Worm (Caenorhabditis elegans) whole organism, L2 larva: ENCODE data around the gene K12H6.6.

Experiments used
- C34F6.9 ChIP-seq: fragments of 150-350 bp; optimal IDR thresholded peaks from 2 replicates; lab custom pipeline; 2014; ENCODE audit warnings: missing biosample characterization, missing genetic modification characterization
- R02D3.7 ChIP-seq: fragments of 150-350 bp; optimal IDR thresholded peaks from 2 replicates; lab custom pipeline; 2014; ENCODE audit warnings: missing biosample characterization, missing genetic modification characterization
- ama-1 ChIP-seq: fragments of 150-350 bp; optimal IDR thresholded peaks from 2 replicates; lab custom pipeline; 2018; ENCODE audit warnings: inconsistent platforms
- ceh-16 ChIP-seq: fragments of 150-350 bp; optimal IDR thresholded peaks from 2 replicates; lab custom pipeline; 2014; ENCODE audit warnings: missing biosample characterization, missing genetic modification characterization
- ceh-82 ChIP-seq: fragments of 150-350 bp; optimal IDR thresholded peaks from 2 replicates; lab custom pipeline; 2014; ENCODE audit warnings: missing biosample characterization, missing genetic modification characterization
- elt-1 ChIP-seq: fragments of 150-350 bp; optimal IDR thresholded peaks from 2 replicates; lab custom pipeline; 2014; ENCODE audit warnings: missing biosample characterization, missing genetic modification characterization
- lin-13 ChIP-seq: fragments of 150-350 bp; optimal IDR thresholded peaks from 2 replicates; lab custom pipeline; 2014; ENCODE audit warnings: missing biosample characterization, missing genetic modification reagents, missing genetic modification characterization
- mdl-1 ChIP-seq, 2 experiments: fragments of 150-350 bp in 1 of 2; sonication (generic microtip) in 1 of 2; optimal IDR thresholded peaks; 2 replicates each; lab custom pipeline; 2017; ENCODE audit warnings: missing biosample characterization in 2 of 2, missing genetic modification characterization in 2 of 2
- nhr-11 ChIP-seq: fragments of 150-350 bp; optimal IDR thresholded peaks from 2 replicates; lab custom pipeline; 2014; ENCODE audit warnings: missing biosample characterization, missing genetic modification characterization
- nhr-237 ChIP-seq: fragments of 150-350 bp; optimal IDR thresholded peaks from 2 replicates; lab custom pipeline; 2014; ENCODE audit warnings: missing biosample characterization, missing genetic modification characterization
- skn-1 ChIP-seq: sonication (generic microtip); optimal IDR thresholded peaks from 2 replicates; lab custom pipeline; 2017; ENCODE audit warnings: missing biosample characterization, missing genetic modification characterization
- snpc-4 ChIP-seq: fragments of 150-350 bp; optimal IDR thresholded peaks from 2 replicates; lab custom pipeline; 2014; ENCODE audit warnings: missing biosample characterization, missing genetic modification characterization
- zag-1 ChIP-seq: fragments of 150-350 bp; optimal IDR thresholded peaks from 2 replicates; lab custom pipeline; 2014; ENCODE audit warnings: missing biosample characterization, missing genetic modification characterization
- ztf-11 ChIP-seq: sonication (generic microtip); optimal IDR thresholded peaks from 2 replicates; lab custom pipeline; 2017; ENCODE audit warnings: missing biosample characterization, missing genetic modification characterization

DNA sequence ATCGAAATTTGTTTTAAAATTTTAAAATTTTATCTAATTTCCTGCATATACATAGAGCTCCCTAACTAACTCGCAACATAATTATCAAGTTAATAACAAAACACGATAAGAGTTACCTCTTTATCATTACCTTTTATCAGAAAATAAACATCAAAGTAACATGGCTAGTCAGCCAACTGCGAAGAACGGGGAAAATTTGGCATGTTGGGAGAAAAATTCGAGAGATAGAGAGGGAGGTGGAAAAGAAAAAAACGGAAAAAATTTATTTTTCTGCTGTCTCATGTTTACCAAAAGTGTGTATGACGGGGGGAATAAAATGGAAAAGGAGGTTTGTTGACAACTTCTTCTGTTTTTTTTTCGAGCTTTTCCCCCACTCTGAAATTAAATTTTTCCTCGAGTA, 3.1 kb upstream of the K12H6.6 start:
- TF ChIP-seq R02D3.7, result no peak
- no peak for TF ChIP-seq mdl-1 (tag; optimal IDR thresholded peaks at IDR 0.05; lab: Kevin White, UChicago)
- TF ChIP-seq lin-13 (GFP tag; lab: Kevin White, UChicago), result no peak
- no peak for TF ChIP-seq zag-1 (tag; lab: Kevin White, UChicago)
- TF ChIP-seq ceh-82 (tag; lab: Kevin White, UChicago), result no peak
- no peak for TF ChIP-seq elt-1
- TF ChIP-seq C34F6.9, result no peak
- TF ChIP-seq skn-1 (tag; lab: Kevin White, UChicago), result peak; percentile 51
- TF ChIP-seq snpc-4 (tag; lab: Kevin White, UChicago), result no peak
- no peak for TF ChIP-seq ztf-11 (tag; lab: Kevin White, UChicago)
- TF ChIP-seq nhr-237 (tag; lab: Kevin White, UChicago), result no peak
- TF ChIP-seq nhr-11 (tag; lab: Kevin White, UChicago), result no peak
- no peak for TF ChIP-seq ama-1 (lab: Kevin White, UChicago)
- no peak for TF ChIP-seq ceh-16 (tag; lab: Kevin White, UChicago)
